Worm (Caenorhabditis elegans): ENCODE data around the gene glb-28.

DNA sequence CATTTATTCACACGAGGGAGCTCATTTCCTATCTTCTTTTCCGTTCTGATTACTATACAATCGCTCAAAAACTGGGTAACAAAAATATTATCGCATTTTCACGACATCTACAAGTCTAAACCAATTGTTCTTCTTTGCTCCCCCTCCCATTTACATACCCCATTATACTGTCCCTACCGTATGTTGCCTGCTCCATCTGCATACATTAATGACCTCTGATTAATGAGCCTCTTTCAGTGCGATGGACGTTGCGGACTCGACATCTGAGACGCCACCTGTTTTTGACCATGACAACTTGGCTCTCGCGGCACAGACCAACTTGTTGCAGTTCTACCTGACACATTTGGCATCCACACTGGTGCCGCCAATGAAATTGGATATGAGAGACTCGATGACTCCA lies 7.9 kb downstream of the glb-28 start, which contains the start of gene nhr-91:
- TF ChIP-seq ceh-36 (tag; optimal IDR thresholded peaks at IDR 0.05) (no peak), flt-1 (GFP tag; IDR thresholded peaks at IDR 0.05) (no peak), hnd-1 (tag; optimal IDR thresholded peaks at IDR 0.05) (no peak), hmg-4 (GFP tag; optimal IDR thresholded peaks at IDR 0.05) (no peak), ceh-13 (GFP tag; optimal IDR thresholded peaks at IDR 0.05) (no peak), pes-1 (GFP tag; IDR thresholded peaks at IDR 0.05) (no peak), tbx-37 (GFP tag; conservative IDR thresholded peaks at IDR 0.05) (no peak), ama-1 (optimal IDR thresholded peaks at IDR 0.05) (no peak), hmbx-1 (tag; optimal IDR thresholded peaks at IDR 0.05) (no peak), ets-7 (tag; optimal IDR thresholded peaks at IDR 0.05) (no peak), B0310.2 (tag; optimal IDR thresholded peaks at IDR 0.05) (no peak), aly-1 (tag; optimal IDR thresholded peaks at IDR 0.05) (no peak)
